Fruit fly (Drosophila melanogaster): ENCODE measurements around the gene CG8851.
A peak's percentile ranks its signal among the peaks of the same experiment; 100 is the strongest.

The CG8851 gene

dm6 chr2L:3550583-3550982, 31.1 kb downstream of the CG8851 start:
- TF ChIP-seq CG32121 (GFP tag; IDR thresholded peaks at IDR 0.05) = no peak
- no peak for TF ChIP-seq CG10348 (GFP tag; IDR thresholded peaks at IDR 0.05)
- TF ChIP-seq CG34367 (tag; optimal IDR thresholded peaks at IDR 0.05) = no peak
- no peak for TF ChIP-seq CG13204 (GFP tag; optimal IDR thresholded peaks at IDR 0.05)
- no peak for TF ChIP-seq Ets98B (GFP tag; IDR thresholded peaks at IDR 0.05)
- no peak for TF ChIP-seq EcR (GFP tag; optimal IDR thresholded peaks at IDR 0.05)
- no peak for TF ChIP-seq gl (tag; optimal IDR thresholded peaks at IDR 0.05)
- no peak for TF ChIP-seq rn (GFP tag; IDR thresholded peaks at IDR 0.05)
- TF ChIP-seq Pif1A (GFP tag; optimal IDR thresholded peaks at IDR 0.05) = no peak
- TF ChIP-seq CG8159 (tag; optimal IDR thresholded peaks at IDR 0.05) = no peak
- no peak for TF ChIP-seq CG14655 (GFP tag; optimal IDR thresholded peaks at IDR 0.05)
- no peak for TF ChIP-seq CG8301 (tag; optimal IDR thresholded peaks at IDR 0.05)
- no peak for TF ChIP-seq CG17806 (tag; optimal IDR thresholded peaks at IDR 0.05)
- TF ChIP-seq Snoo (tag; optimal IDR thresholded peaks at IDR 0.05) = no peak
- TF ChIP-seq CG15710 (tag; optimal IDR thresholded peaks at IDR 0.05) = no peak

- TF ChIP-seq rn (GFP tag; IDR thresholded peaks at IDR 0.05) (no peak), Ets98B (GFP tag; IDR thresholded peaks at IDR 0.05) (0 out of 2 replicates have a peak, but pooled peaks have one; percentile 21), CG32121 (GFP tag; IDR thresholded peaks at IDR 0.05) (no peak), CG17806 (tag; optimal IDR thresholded peaks at IDR 0.05) (peak; percentile 82), fd96Ca (GFP tag; IDR thresholded peaks at IDR 0.05) (peak; percentile 68; the same call in 2 of the 3 replicates), Pif1A (GFP tag; optimal IDR thresholded peaks at IDR 0.05) (peak; percentile 66), CG8301 (tag; optimal IDR thresholded peaks at IDR 0.05) (peak; percentile 48), D1 (tag; optimal IDR thresholded peaks at IDR 0.05) (peak; percentile 31), CG34367 (tag; optimal IDR thresholded peaks at IDR 0.05) (peak; percentile 67), CG4496 (GFP tag; IDR thresholded peaks at IDR 0.05) (peak; percentile 66; the same call in 2 of the 3 replicates), CG9948 (tag; optimal IDR thresholded peaks at IDR 0.05) (peak; percentile 81), EcR (GFP tag; optimal IDR thresholded peaks at IDR 0.05) (no peak), CG12605 (GFP tag; IDR thresholded peaks at IDR 0.05) (peak; percentile 26; the same call in 1 of the 2 replicates), gl (tag; optimal IDR thresholded peaks at IDR 0.05) (peak; percentile 72), CG13204 (GFP tag; optimal IDR thresholded peaks at IDR 0.05) (peak; percentile 54), CG8159 (tag; optimal IDR thresholded peaks at IDR 0.05) (peak; percentile 85), CG15710 (tag; optimal IDR thresholded peaks at IDR 0.05) (peak; percentile 85), Pif1B (GFP tag; optimal IDR thresholded peaks at IDR 0.05) (peak; percentile 55), Snoo (tag; optimal IDR thresholded peaks at IDR 0.05) (peak; percentile 50), CG10348 (GFP tag; IDR thresholded peaks at IDR 0.05) (no peak), CG14655 (GFP tag; optimal IDR thresholded peaks at IDR 0.05) (peak; percentile 69)
Measured at dm6 chr2L:3552773-3553172, 33.3 kb downstream of the CG8851 start.

dm6 chr2L:3553902-3554301, 34.4 kb downstream of the CG8851 start:
- peak; percentile 55 for TF ChIP-seq Snoo (tag; optimal IDR thresholded peaks at IDR 0.05)
- no peak for TF ChIP-seq CG4496 (GFP tag; IDR thresholded peaks at IDR 0.05)

- no peak for TF ChIP-seq CG34367 (tag; optimal IDR thresholded peaks at IDR 0.05)
- no peak for TF ChIP-seq CG14655 (GFP tag; optimal IDR thresholded peaks at IDR 0.05)
- no peak for TF ChIP-seq CG8159 (tag; optimal IDR thresholded peaks at IDR 0.05)
- TF ChIP-seq Ets98B (GFP tag; IDR thresholded peaks at IDR 0.05) = no peak
- TF ChIP-seq Snoo (tag; optimal IDR thresholded peaks at IDR 0.05) = no peak
Measured at dm6 chr2L:3555408-3556058, 36.1 kb downstream of the CG8851 start.

- TF ChIP-seq CG8159 (tag; optimal IDR thresholded peaks at IDR 0.05) (no peak), CG15710 (tag; optimal IDR thresholded peaks at IDR 0.05) (no peak), Snoo (tag; optimal IDR thresholded peaks at IDR 0.05) (no peak), CG8301 (tag; optimal IDR thresholded peaks at IDR 0.05) (no peak), D1 (tag; optimal IDR thresholded peaks at IDR 0.05) (no peak), CG17806 (tag; optimal IDR thresholded peaks at IDR 0.05) (no peak), CG4496 (GFP tag; IDR thresholded peaks at IDR 0.05) (no peak), Ets98B (GFP tag; IDR thresholded peaks at IDR 0.05) (no peak), rn (GFP tag; IDR thresholded peaks at IDR 0.05) (no peak), CG9948 (tag; optimal IDR thresholded peaks at IDR 0.05) (no peak), CG10348 (GFP tag; IDR thresholded peaks at IDR 0.05) (no peak), Pif1B (GFP tag; optimal IDR thresholded peaks at IDR 0.05) (no peak), Pif1A (GFP tag; optimal IDR thresholded peaks at IDR 0.05) (no peak), EcR (GFP tag; optimal IDR thresholded peaks at IDR 0.05) (no peak), CG34367 (tag; optimal IDR thresholded peaks at IDR 0.05) (no peak)
Measured at dm6 chr2L:3556937-3557336, 37.5 kb downstream of the CG8851 start.

dm6 chr2L:3557471-3557870, 38.0 kb downstream of the CG8851 start:
- no peak for TF ChIP-seq rn (GFP tag; IDR thresholded peaks at IDR 0.05)
- 0 out of 3 replicates have a peak, but pooled peaks have one; percentile 37 for TF ChIP-seq CG4496 (GFP tag; IDR thresholded peaks at IDR 0.05)
- peak; percentile 37 for TF ChIP-seq CG8301 (tag; optimal IDR thresholded peaks at IDR 0.05)
- TF ChIP-seq CG12605 (GFP tag; IDR thresholded peaks at IDR 0.05) = no peak
- TF ChIP-seq CG10348 (GFP tag; IDR thresholded peaks at IDR 0.05) = no peak
- TF ChIP-seq CG34367 (tag; optimal IDR thresholded peaks at IDR 0.05) = peak; percentile 55
- TF ChIP-seq EcR (GFP tag; optimal IDR thresholded peaks at IDR 0.05) = peak; percentile 23
- peak; percentile 29 for TF ChIP-seq gl (tag; optimal IDR thresholded peaks at IDR 0.05)
- no peak for TF ChIP-seq Snoo (tag; optimal IDR thresholded peaks at IDR 0.05)
- TF ChIP-seq CG14655 (GFP tag; optimal IDR thresholded peaks at IDR 0.05) = peak; percentile 57
- peak; percentile 67 for TF ChIP-seq CG15710 (tag; optimal IDR thresholded peaks at IDR 0.05)
- no peak for TF ChIP-seq CG32121 (GFP tag; IDR thresholded peaks at IDR 0.05)
- TF ChIP-seq Pif1B (GFP tag; optimal IDR thresholded peaks at IDR 0.05) = peak; percentile 57
- TF ChIP-seq D1 (tag; optimal IDR thresholded peaks at IDR 0.05) = no peak
- TF ChIP-seq CG9948 (tag; optimal IDR thresholded peaks at IDR 0.05) = peak; percentile 55
- TF ChIP-seq fd96Ca (GFP tag; IDR thresholded peaks at IDR 0.05) = no peak
- TF ChIP-seq Ets98B (GFP tag; IDR thresholded peaks at IDR 0.05) = no peak
- peak; percentile 57 for TF ChIP-seq CG17806 (tag; optimal IDR thresholded peaks at IDR 0.05)
- TF ChIP-seq Pif1A (GFP tag; optimal IDR thresholded peaks at IDR 0.05) = peak; percentile 66
- TF ChIP-seq CG13204 (GFP tag; optimal IDR thresholded peaks at IDR 0.05) = peak; percentile 17
- TF ChIP-seq CG8159 (tag; optimal IDR thresholded peaks at IDR 0.05) = peak; percentile 66

Data from whole organism, pupa.